Fruit fly (Drosophila melanogaster) whole organism, embryonic: ENCODE data around the gene Lip3.

Source experiments
- Atf3 ChIP-seq: fragments of 200-800 bp; sonication (Bioruptor generic); optimal IDR thresholded peaks from 3 replicates; lab custom pipeline; 2016; ENCODE audit warnings: missing biosample characterization, missing genetic modification characterization
- Bteb2 ChIP-seq: fragments of 200-800 bp; sonication (Bioruptor generic); optimal IDR thresholded peaks from 2 replicates; lab custom pipeline; 2016; ENCODE audit warnings: missing biosample characterization, missing genetic modification characterization
- CG10979 ChIP-seq: fragments of 200-800 bp; sonication (Bioruptor generic); optimal IDR thresholded peaks from 2 replicates; lab custom pipeline; 2018; ENCODE audit warnings: missing biosample characterization, mild to moderate bottlenecking, missing genetic modification characterization, moderate library complexity
- CG13894 ChIP-seq: fragments of 200-800 bp; sonication (Bioruptor generic); optimal IDR thresholded peaks from 3 replicates; lab custom pipeline; 2018; ENCODE audit warnings: missing biosample characterization, mild to moderate bottlenecking, missing genetic modification characterization, moderate library complexity
- CG14014 ChIP-seq: fragments of 200-800 bp; sonication (Bioruptor generic); IDR thresholded peaks from 2 replicates; pipeline ENCODE4 v1.3.6; 2022; ENCODE audit warnings: missing biosample characterization, missing genetic modification characterization
- CG14860 ChIP-seq: fragments of 200-800 bp; sonication (Bioruptor generic); IDR thresholded peaks from 3 replicates; pipeline ENCODE4 v1.3.6; 2022; ENCODE audit warnings: missing biosample characterization, missing genetic modification characterization; ENCODE audit not compliant: partially characterized antibody
- CG1529 ChIP-seq: fragments of 200-800 bp; sonication (Bioruptor generic); optimal IDR thresholded peaks from 3 replicates; lab custom pipeline; 2018; ENCODE audit warnings: missing biosample characterization, missing genetic modification characterization
- CG15479 ChIP-seq: fragments of 200-800 bp; sonication (Bioruptor generic); optimal IDR thresholded peaks from 3 replicates; lab custom pipeline; 2019; ENCODE audit warnings: missing biosample characterization, mild to moderate bottlenecking, missing genetic modification characterization, moderate library complexity
- CG1603 ChIP-seq: fragments of 200-800 bp; sonication (Bioruptor generic); optimal IDR thresholded peaks from 2 replicates; lab custom pipeline; 2019; ENCODE audit warnings: missing biosample characterization, mild to moderate bottlenecking, missing genetic modification characterization, moderate library complexity
- CG16813 ChIP-seq: fragments of 200-800 bp; sonication (Bioruptor generic); IDR thresholded peaks from 3 replicates; pipeline ENCODE4 v1.3.6; 2022; ENCODE audit warnings: missing biosample characterization, missing genetic modification characterization; ENCODE audit not compliant: partially characterized antibody
- CG17328 ChIP-seq: fragments of 200-800 bp; sonication (Bioruptor generic); IDR thresholded peaks from 2 replicates; pipeline ENCODE4 v1.3.6; 2022; ENCODE audit warnings: missing biosample characterization, missing genetic modification characterization
- CG18011 ChIP-seq: fragments of 200-800 bp; sonication (Bioruptor generic); optimal IDR thresholded peaks from 2 replicates; lab custom pipeline; 2017; ENCODE audit warnings: missing biosample characterization, missing genetic modification characterization, mild to moderate bottlenecking, moderate library complexity, missing genotype
- CG1832 ChIP-seq: fragments of 200-800 bp; sonication (Bioruptor generic); optimal IDR thresholded peaks from 2 replicates; lab custom pipeline; 2017; ENCODE audit warnings: missing biosample characterization, mild to moderate bottlenecking, missing genetic modification characterization, inconsistent platforms
- CG2120 ChIP-seq: fragments of 200-800 bp; sonication (Bioruptor generic); optimal IDR thresholded peaks from 3 replicates; lab custom pipeline; 2016; ENCODE audit warnings: missing biosample characterization, missing genetic modification characterization
- CG30403 ChIP-seq: fragments of 200-800 bp; sonication (Bioruptor generic); optimal IDR thresholded peaks from 3 replicates; lab custom pipeline; 2016; ENCODE audit warnings: missing biosample characterization, missing genetic modification characterization
- CG30431 ChIP-seq: fragments of 200-800 bp; sonication (Bioruptor generic); optimal IDR thresholded peaks from 2 replicates; lab custom pipeline; 2017; ENCODE audit warnings: missing biosample characterization, missing genetic modification characterization
- CG31365 ChIP-seq: fragments of 200-800 bp; sonication (Bioruptor generic); optimal IDR thresholded peaks from 2 replicates; lab custom pipeline; 2018; ENCODE audit warnings: missing biosample characterization, mild to moderate bottlenecking, missing genetic modification characterization
- CG32772 ChIP-seq: fragments of 200-800 bp; sonication (Bioruptor generic); IDR thresholded peaks from 2 replicates; pipeline ENCODE4 v1.3.6; 2022; ENCODE audit warnings: missing biosample characterization, missing genetic modification characterization
- CG33557 ChIP-seq: fragments of 200-800 bp; sonication (Bioruptor generic); optimal IDR thresholded peaks from 2 replicates; lab custom pipeline; 2019; ENCODE audit warnings: missing biosample characterization, mild to moderate bottlenecking, missing genetic modification characterization, moderate library complexity
- CG42726 ChIP-seq: fragments of 200-800 bp; sonication (Bioruptor generic); IDR thresholded peaks from 2 replicates; pipeline ENCODE4 v1.3.6; 2022; ENCODE audit warnings: missing biosample characterization, missing genetic modification characterization; ENCODE audit not compliant: partially characterized antibody
- CG4282 ChIP-seq: fragments of 200-800 bp; sonication (Bioruptor generic); optimal IDR thresholded peaks from 2 replicates; lab custom pipeline; 2016; ENCODE audit warnings: missing biosample characterization, missing genetic modification characterization
- CG4707 ChIP-seq: fragments of 200-800 bp; sonication (Bioruptor generic); optimal IDR thresholded peaks from 2 replicates; lab custom pipeline; 2018; ENCODE audit warnings: missing biosample characterization, mild to moderate bottlenecking, missing genetic modification characterization, moderate library complexity
- CG7357 ChIP-seq: fragments of 200-800 bp; sonication (Bioruptor generic); IDR thresholded peaks from 3 replicates; pipeline ENCODE4 v1.3.6; 2022; ENCODE audit warnings: missing biosample characterization, missing genetic modification characterization
- CG9817 ChIP-seq: fragments of 200-800 bp; sonication (Bioruptor generic); optimal IDR thresholded peaks from 2 replicates; lab custom pipeline; 2018; ENCODE audit warnings: missing biosample characterization, mild to moderate bottlenecking, missing genetic modification characterization, moderate library complexity
- Fer3 ChIP-seq: fragments of 200-800 bp; sonication (Bioruptor generic); optimal IDR thresholded peaks from 2 replicates; lab custom pipeline; 2018; ENCODE audit warnings: missing biosample characterization, mild to moderate bottlenecking, missing genetic modification characterization, moderate library complexity
- Gsc ChIP-seq: fragments of 200-800 bp; sonication (Bioruptor generic); IDR thresholded peaks from 2 replicates; pipeline ENCODE4 v1.3.6; 2022; ENCODE audit warnings: missing biosample characterization, missing genetic modification characterization
- HLH3B ChIP-seq: fragments of 200-800 bp; sonication (Bioruptor generic); IDR thresholded peaks from 2 replicates; pipeline ENCODE4 v1.3.6; 2022; ENCODE audit warnings: missing biosample characterization, missing genetic modification characterization
- Hr3 ChIP-seq: fragments of 200-800 bp; sonication (Bioruptor generic); optimal IDR thresholded peaks from 3 replicates; lab custom pipeline; 2016; ENCODE audit warnings: missing biosample characterization, missing genetic modification characterization
- Hsf ChIP-seq: fragments of 200-800 bp; sonication (Bioruptor generic); optimal IDR thresholded peaks from 3 replicates; lab custom pipeline; 2016; ENCODE audit warnings: missing biosample characterization, missing genetic modification characterization
- NK7.1 ChIP-seq: fragments of 200-800 bp; sonication (Bioruptor generic); optimal IDR thresholded peaks from 3 replicates; lab custom pipeline; 2016; ENCODE audit warnings: missing biosample characterization, missing genetic modification characterization
- Nf-YC ChIP-seq: fragments of 200-800 bp; optimal IDR thresholded peaks from 3 replicates; lab custom pipeline; 2019; ENCODE audit warnings: missing biosample characterization, mild to moderate bottlenecking, missing genetic modification characterization, moderate library complexity
- Side ChIP-seq: fragments of 200-800 bp; sonication (Bioruptor generic); optimal IDR thresholded peaks from 2 replicates; lab custom pipeline; 2016; ENCODE audit warnings: missing biosample characterization, missing genetic modification characterization
- bigmax ChIP-seq: fragments of 200-800 bp; sonication (Bioruptor generic); optimal IDR thresholded peaks from 2 replicates; lab custom pipeline; 2018; ENCODE audit warnings: missing biosample characterization, mild to moderate bottlenecking, missing genetic modification characterization
- chinmo ChIP-seq: fragments of 200-800 bp; sonication (Bioruptor generic); IDR thresholded peaks from 4 replicates; pipeline ENCODE4 v1.3.6; 2022; ENCODE audit warnings: missing biosample characterization, missing genetic modification characterization; ENCODE audit not compliant: partially characterized antibody
- chm ChIP-seq: fragments of 200-800 bp; sonication (Bioruptor generic); IDR thresholded peaks from 2 replicates; pipeline ENCODE4 v1.3.6; 2022; ENCODE audit warnings: missing biosample characterization, missing genetic modification characterization
- dati ChIP-seq: fragments of 200-800 bp; sonication (Bioruptor generic); IDR thresholded peaks from 2 replicates; pipeline ENCODE4 v1.3.6; 2022; ENCODE audit warnings: missing biosample characterization, missing genetic modification characterization
- klu ChIP-seq: fragments of 200-800 bp; sonication (Bioruptor generic); IDR thresholded peaks from 2 replicates; pipeline ENCODE4 v1.3.6; 2022; ENCODE audit warnings: missing biosample characterization, missing genetic modification characterization
- knrl ChIP-seq: fragments of 200-800 bp; sonication (Bioruptor generic); IDR thresholded peaks from 3 replicates; pipeline ENCODE4 v1.3.6; 2022; ENCODE audit warnings: missing biosample characterization, missing genetic modification characterization; ENCODE audit not compliant: partially characterized antibody
- nau ChIP-seq: fragments of 200-800 bp; sonication (Bioruptor generic); optimal IDR thresholded peaks from 3 replicates; lab custom pipeline; 2017; ENCODE audit warnings: missing biosample characterization, mild to moderate bottlenecking, missing genetic modification characterization, missing genetic modification reagents
- oc ChIP-seq: fragments of 200-800 bp; sonication (Bioruptor generic); optimal IDR thresholded peaks from 2 replicates; lab custom pipeline; 2018; ENCODE audit warnings: missing biosample characterization, mild to moderate bottlenecking, missing genetic modification characterization, moderate library complexity
- p53 ChIP-seq: fragments of 200-800 bp; sonication (Bioruptor generic); optimal IDR thresholded peaks from 2 replicates; lab custom pipeline; 2016; ENCODE audit warnings: missing biosample characterization, missing genetic modification characterization
- peb ChIP-seq: fragments of 200-800 bp; sonication (Bioruptor generic); IDR thresholded peaks from 2 replicates; pipeline ENCODE4 v1.3.6; 2022; ENCODE audit warnings: missing biosample characterization, missing genetic modification characterization
- repo ChIP-seq: fragments of 200-800 bp; sonication (Bioruptor generic); optimal IDR thresholded peaks from 2 replicates; lab custom pipeline; 2016; ENCODE audit warnings: missing biosample characterization, missing genetic modification characterization
- scrt ChIP-seq: fragments of 200-800 bp; sonication (Bioruptor generic); optimal IDR thresholded peaks from 2 replicates; lab custom pipeline; 2018; ENCODE audit warnings: missing biosample characterization, mild to moderate bottlenecking, missing genetic modification characterization, moderate library complexity
- slou ChIP-seq: fragments of 200-800 bp; sonication (Bioruptor generic); optimal IDR thresholded peaks from 3 replicates; lab custom pipeline; 2016; ENCODE audit warnings: missing biosample characterization, missing genetic modification characterization
- toy ChIP-seq: fragments of 200-800 bp; sonication (Bioruptor generic); IDR thresholded peaks from 2 replicates; pipeline ENCODE4 v1.3.6; 2022; ENCODE audit warnings: missing biosample characterization, missing genetic modification characterization
- unpg ChIP-seq: fragments of 200-800 bp; sonication (Bioruptor generic); optimal IDR thresholded peaks from 3 replicates; lab custom pipeline; 2018; ENCODE audit warnings: missing biosample characterization, mild to moderate bottlenecking, missing genetic modification characterization, moderate library complexity
- wek ChIP-seq: fragments of 200-800 bp; sonication (Bioruptor generic); optimal IDR thresholded peaks from 3 replicates; lab custom pipeline; 2018; ENCODE audit warnings: missing biosample characterization, mild to moderate bottlenecking, missing genetic modification characterization, moderate library complexity

The Lip3 gene

dm6 chr3R:13400902-13401721 lies 29.4 kb upstream of the Lip3 start (continued):
- TF ChIP-seq CG30403 (GFP tag; lab: Kevin White, UChicago) (peak; percentile 95), CG16813 (GFP tag; lab: Robert Waterston, UW) (no peak), bigmax (no peak), chm (GFP tag; lab: Robert Waterston, UW) (no peak; the same call in 1 of the 2 replicates), CG14860 (GFP tag; lab: Robert Waterston, UW) (no peak), CG14014 (peak; percentile 74; the same call in 1 of the 2 replicates), dati (GFP tag; lab: Robert Waterston, UW) (0 out of 2 replicates have a peak, but pooled peaks have one; percentile 23), CG4282 (GFP tag; lab: Kevin White, UChicago) (peak; percentile 66), CG13894 (no peak), NK7.1 (peak; percentile 58), CG31365 (tag; lab: Kevin White, UChicago) (peak; percentile 67), peb (GFP tag; lab: Robert Waterston, UW) (peak; percentile 68; the same call in 1 of the 2 replicates), Gsc (GFP tag; lab: Robert Waterston, UW) (peak; percentile 49), CG18011 (GFP tag; lab: Kevin White, UChicago) (peak; percentile 64), CG10979 (tag; lab: Kevin White, UChicago) (peak; percentile 93), Bteb2 (peak; percentile 89), CG2120 (peak; percentile 92), Side (GFP tag; lab: Kevin White, UChicago) (peak; percentile 86), oc (tag; lab: Kevin White, UChicago) (peak; percentile 87), CG42726 (GFP tag; lab: Robert Waterston, UW) (no peak), CG17328 (GFP tag; lab: Robert Waterston, UW) (peak; percentile 71), Nf-YC (tag; lab: Kevin White, UChicago) (peak; percentile 74), wek (peak; percentile 61), Hsf (GFP tag; lab: Kevin White, UChicago) (peak; percentile 93), nau (GFP tag; lab: Kevin White, UChicago) (peak; percentile 76), CG7357 (GFP tag; lab: Robert Waterston, UW) (peak; percentile 72; the same call in 2 of the 3 replicates), Hr3 (GFP tag; lab: Kevin White, UChicago) (peak; percentile 88), CG4707 (peak; percentile 66), CG1832 (GFP tag; lab: Kevin White, UChicago) (no peak), chinmo (GFP tag; lab: Robert Waterston, UW) (no peak), klu (peak; percentile 81), unpg (GFP tag; lab: Kevin White, UChicago) (peak; percentile 92), CG15479 (GFP tag; lab: Kevin White, UChicago) (no peak), slou (GFP tag; lab: Kevin White, UChicago) (peak; percentile 77), CG9817 (tag; lab: Kevin White, UChicago) (peak; percentile 79), scrt (GFP tag; lab: Kevin White, UChicago) (peak; percentile 42), HLH3B (GFP tag; lab: Robert Waterston, UW) (peak; percentile 85), CG30431 (GFP tag; lab: Kevin White, UChicago) (peak; percentile 84), toy (GFP tag; lab: Robert Waterston, UW) (peak; percentile 53; the same call in 1 of the 2 replicates), p53 (GFP tag; lab: Kevin White, UChicago) (peak; percentile 79), CG32772 (GFP tag; lab: Robert Waterston, UW) (peak; percentile 83), knrl (GFP tag; lab: Robert Waterston, UW) (no peak), CG1529 (GFP tag; lab: Kevin White, UChicago) (peak; percentile 89), Atf3 (GFP tag; lab: Kevin White, UChicago) (peak; percentile 87), CG1603 (tag; lab: Kevin White, UChicago) (peak; percentile 80), Fer3 (tag; lab: Kevin White, UChicago) (peak; percentile 66), CG33557 (GFP tag; lab: Kevin White, UChicago) (peak; percentile 92), repo (GFP tag; lab: Kevin White, UChicago) (peak; percentile 69)
